ENCODE assay signal across 1 worm cellular context in genomic region chrII:14940325-14940724, ce11.
TF ChIP-seq lines count a peak whose summit lies in the region.

No protein-coding gene starts in this region.

TF ChIP-seq in whole organism, L1 larva, 84 proteins besides CTCF, POLR2A, EP300 and RAD21 (continued from another document):
- TF ChIP-seq lin-35 (GFP tag; optimal IDR thresholded peaks at IDR 0.05; lab: Kevin White, UChicago) (no peak), nhr-20 (tag; optimal IDR thresholded peaks at IDR 0.05; lab: Kevin White, UChicago) (no peak)
